Worm (Caenorhabditis elegans): Measurements from ENCODE around the gene stdh-2.

The stdh-2 gene

ce11 chrV:16183357-16183756 lies 40.8 kb upstream of the stdh-2 start, which contains the start of gene srz-14:
srz-14 (plus strand) TSS chrV:16183657.
- TF ChIP-seq zip-8 (tag; optimal IDR thresholded peaks at IDR 0.05) (no peak), blmp-1 (tag; optimal IDR thresholded peaks at IDR 0.05) (no peak)

DNA sequence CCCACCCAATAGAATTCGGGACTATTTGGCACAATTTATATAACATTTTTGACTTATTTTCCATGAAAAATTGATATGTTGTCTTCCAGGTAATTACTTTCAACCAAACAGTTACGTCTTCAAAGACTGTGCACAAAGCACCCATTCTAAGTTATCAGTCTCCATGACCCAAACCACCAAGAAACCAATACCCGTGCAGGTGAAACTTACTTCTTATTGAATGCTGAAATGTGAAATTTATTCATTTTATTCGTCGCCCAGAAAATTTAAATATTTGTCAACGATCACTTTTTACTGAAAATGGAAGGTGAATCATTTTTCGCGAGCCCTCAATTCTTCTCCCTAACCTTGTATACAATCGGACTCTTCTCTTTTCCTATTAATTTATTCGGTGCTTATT lies 33.6 kb upstream of the stdh-2 start, which contains the start of gene srh-281:
Gene srh-281, plus strand, starts transcription at position 301 of the 400 bp plus-strand sequence.
- TF ChIP-seq ceh-43 (GFP tag; optimal IDR thresholded peaks at IDR 0.05) (no peak), nhr-2 (tag; optimal IDR thresholded peaks at IDR 0.05) (no peak), zip-8 (tag; optimal IDR thresholded peaks at IDR 0.05) (no peak), cnd-1 (tag; optimal IDR thresholded peaks at IDR 0.05) (no peak), unc-62 (GFP tag; optimal IDR thresholded peaks at IDR 0.05) (no peak), mab-5 (tag; optimal IDR thresholded peaks at IDR 0.05) (no peak), drap-1 (GFP tag; optimal IDR thresholded peaks at IDR 0.05) (no peak), unc-120 (tag; optimal IDR thresholded peaks at IDR 0.05; ENCODE audit: poor library complexity, severe bottlenecking) (no peak), blmp-1 (tag; optimal IDR thresholded peaks at IDR 0.05) (no peak)

ce11 chrV:16192114-16192513 lies 32.0 kb upstream of the stdh-2 start, which contains the start of gene srh-279:
srh-279 (plus strand) TSS chrV:16192414.
- TF ChIP-seq elt-3 (tag; optimal IDR thresholded peaks at IDR 0.05) (no peak), nhr-237 (tag; optimal IDR thresholded peaks at IDR 0.05) (no peak), mab-5 (tag; optimal IDR thresholded peaks at IDR 0.05) (no peak), ham-2 (GFP tag; optimal IDR thresholded peaks at IDR 0.05) (no peak), blmp-1 (tag; optimal IDR thresholded peaks at IDR 0.05) (no peak), nhr-2 (tag; optimal IDR thresholded peaks at IDR 0.05) (no peak), snpc-4 (tag; optimal IDR thresholded peaks at IDR 0.05) (no peak), unc-62 (GFP tag; optimal IDR thresholded peaks at IDR 0.05) (no peak)

DNA sequence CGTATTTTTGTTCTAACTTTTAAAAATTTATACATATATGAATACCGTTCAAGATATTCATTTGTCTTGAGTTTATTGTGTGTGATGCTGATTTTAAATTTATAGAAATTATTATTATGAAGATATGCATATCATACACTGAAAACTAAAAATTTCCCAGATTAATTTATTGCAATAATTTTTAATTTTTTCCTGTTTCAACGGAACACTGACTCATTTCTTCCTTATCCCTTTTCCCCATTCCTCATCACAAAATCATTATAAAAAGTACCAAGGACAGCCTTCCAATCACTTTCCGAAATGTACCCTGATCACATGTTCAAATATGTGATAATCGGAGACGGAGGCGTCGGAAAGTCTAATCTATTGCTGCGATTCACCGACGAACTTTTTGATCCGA lies 29.5 kb upstream of the stdh-2 start, which contains the start of gene rabr-4:
Gene rabr-4, plus strand, starts transcription at position 301 of the 400 bp plus-strand sequence.
- no peak for TF ChIP-seq ham-2 (GFP tag; optimal IDR thresholded peaks at IDR 0.05)
- no peak for TF ChIP-seq lin-13 (tag; optimal IDR thresholded peaks at IDR 0.05)
- no peak for TF ChIP-seq nhr-76 (tag; optimal IDR thresholded peaks at IDR 0.05)
- no peak for TF ChIP-seq elt-3 (tag; optimal IDR thresholded peaks at IDR 0.05)
- no peak for TF ChIP-seq flh-1 (GFP tag; optimal IDR thresholded peaks at IDR 0.05)
- TF ChIP-seq ceh-83 (GFP tag; optimal IDR thresholded peaks at IDR 0.05) = no peak
- no peak for TF ChIP-seq unc-120 (tag; optimal IDR thresholded peaks at IDR 0.05; ENCODE audit: poor library complexity, severe bottlenecking)
- TF ChIP-seq mab-5 (tag; optimal IDR thresholded peaks at IDR 0.05) = no peak
- no peak for TF ChIP-seq drap-1 (GFP tag; optimal IDR thresholded peaks at IDR 0.05)
- no peak for TF ChIP-seq ztf-11 (tag; optimal IDR thresholded peaks at IDR 0.05)
- no peak for TF ChIP-seq elt-1 (tag; optimal IDR thresholded peaks at IDR 0.05; ENCODE audit: borderline replicate concordance, insufficient read depth)
- TF ChIP-seq sem-2 (GFP tag; optimal IDR thresholded peaks at IDR 0.05) = no peak
- no peak for TF ChIP-seq tbx-8 (GFP tag; optimal IDR thresholded peaks at IDR 0.05)
- no peak for TF ChIP-seq blmp-1 (tag; optimal IDR thresholded peaks at IDR 0.05)
- TF ChIP-seq M03D4.4 (tag; optimal IDR thresholded peaks at IDR 0.05) = no peak
- TF ChIP-seq pha-4 (tag; optimal IDR thresholded peaks at IDR 0.05) = no peak
- no peak for TF ChIP-seq cnd-1 (tag; optimal IDR thresholded peaks at IDR 0.05)
- no peak for TF ChIP-seq nhr-28 (tag; optimal IDR thresholded peaks at IDR 0.05)
- TF ChIP-seq mep-1 (tag; optimal IDR thresholded peaks at IDR 0.05) = no peak

DNA sequence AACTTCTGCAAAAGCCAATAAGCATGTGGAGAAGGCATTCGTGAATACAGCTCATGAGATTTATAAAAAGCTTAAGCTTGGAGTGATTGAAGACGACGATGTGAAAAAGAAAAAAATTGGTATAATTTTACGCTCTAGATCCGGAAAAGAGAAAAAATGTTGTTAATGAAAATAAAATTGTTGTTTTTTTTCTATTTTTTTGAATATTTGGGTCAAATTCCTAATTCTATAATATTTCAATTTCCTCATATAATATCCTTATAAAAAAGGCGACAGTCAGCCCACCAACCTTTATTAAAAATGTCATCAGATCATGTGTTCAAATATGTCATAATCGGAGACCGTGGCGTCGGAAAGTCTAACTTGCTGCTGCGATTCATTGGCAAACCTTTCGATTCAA lies 28.7 kb upstream of the stdh-2 start, which contains the start of gene rabr-3:
Gene rabr-3, plus strand, starts transcription at position 301 of the 400 bp plus-strand sequence.
- TF ChIP-seq ces-1 (GFP tag; optimal IDR thresholded peaks at IDR 0.05) (no peak), mep-1 (tag; optimal IDR thresholded peaks at IDR 0.05) (no peak), flh-1 (GFP tag; optimal IDR thresholded peaks at IDR 0.05) (no peak), ceh-43 (GFP tag; optimal IDR thresholded peaks at IDR 0.05) (no peak), unc-39 (tag; optimal IDR thresholded peaks at IDR 0.05) (no peak), snpc-4 (tag; optimal IDR thresholded peaks at IDR 0.05) (no peak), ztf-11 (tag; optimal IDR thresholded peaks at IDR 0.05) (no peak)

DNA sequence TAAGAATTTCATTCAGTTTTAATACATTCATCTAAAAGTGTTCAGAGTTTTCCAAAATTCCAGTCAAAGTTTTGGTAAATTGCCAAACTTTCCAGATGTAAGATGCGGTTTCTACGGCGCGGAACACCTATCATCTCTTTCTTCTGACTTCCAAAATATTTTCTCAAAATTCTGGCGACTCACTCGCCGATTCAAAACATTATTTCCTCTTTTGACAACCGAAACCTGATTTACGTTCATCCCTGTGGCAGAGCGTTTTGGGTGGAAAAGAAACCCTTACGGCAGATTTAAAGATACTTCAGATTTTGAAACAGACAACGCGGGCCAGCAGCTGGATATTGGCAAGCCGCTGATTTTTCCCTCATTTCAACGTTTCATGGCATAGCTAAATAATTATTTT lies 26.1 kb upstream of the stdh-2 start, which contains the start of gene F11A5.5:
Gene F11A5.5, plus strand, starts transcription at position 301 of the 400 bp plus-strand sequence.
- TF ChIP-seq ztf-11 (tag; optimal IDR thresholded peaks at IDR 0.05) (no peak), ces-1 (GFP tag; optimal IDR thresholded peaks at IDR 0.05) (no peak), sem-2 (GFP tag; optimal IDR thresholded peaks at IDR 0.05) (no peak), bed-3 (GFP tag; optimal IDR thresholded peaks at IDR 0.05) (no peak), drap-1 (GFP tag; optimal IDR thresholded peaks at IDR 0.05) (no peak), unc-39 (tag; optimal IDR thresholded peaks at IDR 0.05) (no peak), nhr-12 (tag; optimal IDR thresholded peaks at IDR 0.05) (no peak), sptf-1 (tag; optimal IDR thresholded peaks at IDR 0.05) (no peak), hlh-1 (tag; optimal IDR thresholded peaks at IDR 0.05) (no peak), ham-2 (GFP tag; optimal IDR thresholded peaks at IDR 0.05) (no peak), M03D4.4 (tag; optimal IDR thresholded peaks at IDR 0.05) (no peak), ceh-43 (GFP tag; optimal IDR thresholded peaks at IDR 0.05) (no peak), unc-120 (tag; optimal IDR thresholded peaks at IDR 0.05; ENCODE audit: poor library complexity, severe bottlenecking) (no peak), snpc-4 (tag; optimal IDR thresholded peaks at IDR 0.05) (no peak), ceh-83 (GFP tag; optimal IDR thresholded peaks at IDR 0.05) (no peak), nhr-76 (tag; optimal IDR thresholded peaks at IDR 0.05) (no peak), lsy-2 (tag; optimal IDR thresholded peaks at IDR 0.05) (no peak), blmp-1 (tag; optimal IDR thresholded peaks at IDR 0.05) (no peak)
